Fruit fly (Drosophila melanogaster): ENCODE results near the gene 140up.

Gene 140up

DNA sequence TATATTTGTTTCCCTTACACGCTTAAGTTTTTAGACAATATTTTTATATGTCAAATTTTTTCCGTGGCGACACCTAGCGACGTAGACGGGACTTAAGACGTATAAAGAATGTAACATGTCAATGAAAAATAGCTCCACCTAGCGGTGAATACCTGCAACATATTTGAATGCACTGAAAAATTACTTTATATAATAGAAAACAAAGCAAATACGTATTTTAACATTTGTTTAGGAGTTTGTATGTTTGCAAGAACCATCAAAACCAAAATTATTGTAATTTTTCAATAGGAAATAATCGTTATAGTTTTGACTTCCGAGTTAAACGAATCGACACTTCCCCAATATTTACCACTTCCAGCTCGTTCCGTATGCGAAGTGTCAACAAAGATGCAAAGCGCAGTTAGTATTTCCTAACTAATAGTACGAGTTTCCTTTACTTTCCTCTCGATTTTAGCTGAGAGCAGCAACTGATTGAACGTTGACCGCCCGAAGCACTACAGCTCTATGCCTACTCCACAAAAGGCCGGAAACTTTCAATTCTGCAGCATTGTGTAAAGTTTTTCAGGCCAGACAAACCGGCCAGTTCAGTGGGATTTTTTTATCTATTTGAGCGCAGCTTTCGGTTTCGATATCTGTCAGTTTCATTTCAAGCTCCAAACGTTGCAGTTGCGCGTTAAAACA is 36.3 kb downstream of the 140up start, which contains the start of gene Npc2b:
TSS of gene Npc2b (plus strand) at position 631 of the 681 bp plus-strand sequence.
- TF ChIP-seq Sin3A (optimal IDR thresholded peaks at IDR 0.05) (no peak), insv (optimal IDR thresholded peaks at IDR 0.05) (no peak), psq (optimal IDR thresholded peaks at IDR 0.05) (no peak), Myc (optimal IDR thresholded peaks at IDR 0.05) (no peak), ttk (optimal IDR thresholded peaks at IDR 0.05) (no peak), h (optimal IDR thresholded peaks at IDR 0.05) (no peak)

DNA sequence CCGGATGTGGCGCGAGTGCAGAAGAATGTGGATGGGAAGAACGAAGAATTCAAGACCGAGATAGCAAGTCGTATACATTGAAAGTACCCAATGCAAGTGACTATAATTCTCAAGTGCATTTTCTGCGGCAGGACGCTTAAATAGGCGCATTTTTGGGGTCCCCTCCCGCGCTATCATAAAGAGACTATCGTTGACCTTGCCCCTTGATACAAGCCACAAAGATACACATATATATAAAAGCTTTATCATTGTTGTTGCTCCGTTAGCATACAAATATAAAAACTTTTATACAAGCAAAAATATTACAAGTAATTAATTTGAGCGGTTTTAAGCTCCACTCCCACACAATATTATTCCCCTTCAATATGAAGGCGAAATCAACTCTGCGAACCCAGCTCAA is 37.2 kb downstream of the 140up start:
- TF ChIP-seq Myc (optimal IDR thresholded peaks at IDR 0.05) (no peak), Sin3A (optimal IDR thresholded peaks at IDR 0.05) (no peak), psq (optimal IDR thresholded peaks at IDR 0.05) (no peak), ttk (optimal IDR thresholded peaks at IDR 0.05) (no peak), h (optimal IDR thresholded peaks at IDR 0.05) (no peak), insv (optimal IDR thresholded peaks at IDR 0.05) (no peak)

DNA sequence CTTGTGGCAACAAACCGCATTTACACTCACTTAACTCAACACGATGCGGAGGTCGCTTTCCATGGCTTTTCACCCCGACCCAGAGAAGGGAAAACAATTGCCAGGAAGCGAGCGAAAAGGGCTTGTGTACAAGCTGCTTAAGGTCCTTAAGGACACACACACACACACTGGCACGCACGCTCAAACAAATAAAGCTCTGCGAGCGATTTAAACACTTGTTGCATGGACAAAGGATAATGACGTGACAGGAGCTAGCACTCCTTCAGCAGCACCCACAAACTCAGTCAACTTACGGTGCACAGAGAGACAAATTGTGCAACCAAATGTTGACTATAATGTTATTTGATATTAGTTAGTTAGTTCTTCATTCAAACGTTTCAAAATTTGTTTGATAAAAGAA is 39.8 kb downstream of the 140up start:
- no peak for TF ChIP-seq h (optimal IDR thresholded peaks at IDR 0.05)
- no peak for TF ChIP-seq Sin3A (optimal IDR thresholded peaks at IDR 0.05)
- TF ChIP-seq psq (optimal IDR thresholded peaks at IDR 0.05): no peak
- no peak for TF ChIP-seq Myc (optimal IDR thresholded peaks at IDR 0.05)

DNA sequence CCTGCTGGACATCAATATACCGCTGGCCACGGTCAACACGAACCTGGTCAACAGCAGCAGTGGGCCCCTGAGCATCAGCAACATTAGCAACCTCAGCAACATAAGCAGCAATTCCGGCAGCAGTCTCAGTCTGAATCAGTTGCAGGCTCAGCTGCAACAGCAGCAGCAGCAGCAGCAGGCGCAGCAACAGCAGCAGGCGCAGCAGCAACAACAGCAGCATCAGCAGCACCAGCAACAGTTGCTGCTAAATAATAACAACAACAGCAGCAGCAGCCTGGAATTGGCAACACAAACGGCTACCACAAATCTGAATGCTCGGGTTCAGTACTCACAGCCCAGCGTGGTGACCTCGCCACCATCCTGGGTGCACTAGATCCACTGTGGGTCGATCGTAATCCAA is 43.8 kb downstream of the 140up start:
- TF ChIP-seq Myc (optimal IDR thresholded peaks at IDR 0.05) (no peak), insv (optimal IDR thresholded peaks at IDR 0.05) (no peak)

DNA sequence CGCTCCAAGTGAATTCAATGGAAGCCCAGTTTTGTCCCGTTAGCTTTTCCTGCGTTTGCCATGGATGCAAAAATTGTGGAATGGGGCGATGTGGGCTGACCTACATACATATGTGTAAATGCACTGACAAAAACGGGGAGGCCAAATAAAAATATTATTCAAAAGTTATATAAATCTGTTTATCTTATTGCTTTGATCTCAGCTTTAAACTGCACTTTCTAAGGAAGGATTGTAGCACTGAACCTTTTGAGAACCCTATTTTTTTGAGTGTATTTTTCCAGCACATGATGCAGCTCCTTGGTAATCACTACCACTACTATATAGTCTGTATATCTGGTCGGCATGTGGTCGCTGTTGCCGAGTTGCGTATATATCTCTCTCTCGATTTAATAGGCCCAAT is 48.3 kb downstream of the 140up start:
- TF ChIP-seq psq (optimal IDR thresholded peaks at IDR 0.05) (no peak), Myc (optimal IDR thresholded peaks at IDR 0.05) (no peak)
